Fruit fly (Drosophila melanogaster) whole organism, embryonic: ENCODE data around the gene CG4880.

ENCODE experiments used
- Awh ChIP-seq: fragments of 200-800 bp; sonication (Bioruptor generic); IDR thresholded peaks from 2 replicates; pipeline ENCODE4, ENCODE4 v1.3.6; 2022; ENCODE audit warnings: missing biosample characterization, missing genetic modification characterization
- Bteb2 ChIP-seq: fragments of 200-800 bp; sonication (Bioruptor generic); optimal IDR thresholded peaks from 2 replicates; lab custom pipeline; 2016; ENCODE audit warnings: missing biosample characterization, missing genetic modification characterization
- CG10147 ChIP-seq: fragments of 200-800 bp; sonication (Bioruptor generic); optimal IDR thresholded peaks from 2 replicates; lab custom pipeline; 2019; ENCODE audit warnings: missing biosample characterization, mild to moderate bottlenecking, missing genetic modification characterization, moderate library complexity
- CG10462 ChIP-seq: fragments of 200-800 bp; sonication (Bioruptor generic); optimal IDR thresholded peaks from 2 replicates; lab custom pipeline; 2016; ENCODE audit warnings: missing biosample characterization, missing genetic modification characterization
- CG11247 ChIP-seq: fragments of 200-800 bp; sonication (Bioruptor generic); IDR thresholded peaks from 2 replicates; pipeline ENCODE4 v1.3.6; 2022; ENCODE audit warnings: missing biosample characterization, missing genetic modification characterization
- CG13894 ChIP-seq: fragments of 200-800 bp; sonication (Bioruptor generic); optimal IDR thresholded peaks from 3 replicates; lab custom pipeline; 2018; ENCODE audit warnings: missing biosample characterization, mild to moderate bottlenecking, missing genetic modification characterization, moderate library complexity
- CG15011 ChIP-seq: fragments of 200-800 bp; sonication (Bioruptor generic); optimal IDR thresholded peaks from 3 replicates; lab custom pipeline; 2018; ENCODE audit warnings: missing biosample characterization, mild to moderate bottlenecking, missing genetic modification characterization
- CG15514 ChIP-seq: fragments of 200-800 bp; sonication (Bioruptor generic); optimal IDR thresholded peaks from 3 replicates; lab custom pipeline; 2017; ENCODE audit warnings: missing biosample characterization, missing genetic modification characterization, mild to moderate bottlenecking, moderate library complexity, missing genetic modification reagents
- CG2678 ChIP-seq: fragments of 200-800 bp; sonication (Bioruptor generic); optimal IDR thresholded peaks from 3 replicates; lab custom pipeline; 2019; ENCODE audit warnings: missing biosample characterization, mild to moderate bottlenecking, missing genetic modification characterization, moderate library complexity
- CG31224 ChIP-seq: fragments of 200-800 bp; sonication (Bioruptor generic); IDR thresholded peaks from 2 replicates; pipeline ENCODE4 v1.3.6; 2022; ENCODE audit warnings: missing biosample characterization, missing genetic modification characterization
- CG3407 ChIP-seq: fragments of 200-800 bp; sonication (Bioruptor generic); optimal IDR thresholded peaks from 2 replicates; lab custom pipeline; 2018; ENCODE audit warnings: missing biosample characterization, mild to moderate bottlenecking, missing genetic modification characterization
- CG4617 ChIP-seq: fragments of 200-800 bp; sonication (Bioruptor generic); optimal IDR thresholded peaks from 3 replicates; lab custom pipeline; 2016; ENCODE audit warnings: missing biosample characterization, missing genetic modification characterization, borderline replicate concordance
- CG4707 ChIP-seq: fragments of 200-800 bp; sonication (Bioruptor generic); optimal IDR thresholded peaks from 2 replicates; lab custom pipeline; 2018; ENCODE audit warnings: missing biosample characterization, mild to moderate bottlenecking, missing genetic modification characterization, moderate library complexity
- CG5953 ChIP-seq: fragments of 200-800 bp; sonication (Bioruptor generic); IDR thresholded peaks from 2 replicates; pipeline ENCODE4 v1.3.6; 2022; ENCODE audit warnings: missing biosample characterization, missing genetic modification characterization
- CG6254 ChIP-seq: fragments of 200-800 bp; sonication (Bioruptor generic); optimal IDR thresholded peaks from 3 replicates; lab custom pipeline; 2017; ENCODE audit warnings: mild to moderate bottlenecking, missing biosample characterization, missing genetic modification reagents, missing genetic modification characterization
- CG6689 ChIP-seq: fragments of 200-800 bp; sonication (Bioruptor generic); IDR thresholded peaks from 2 replicates; pipeline ENCODE4 v1.3.6; 2022; ENCODE audit warnings: missing biosample characterization, missing genetic modification characterization
- CHES-1-like ChIP-seq: fragments of 200-800 bp; sonication (Bioruptor generic); optimal IDR thresholded peaks from 2 replicates; lab custom pipeline; 2016; ENCODE audit warnings: missing biosample characterization, missing genetic modification characterization
- CTCF ChIP-seq: fragments of 200-800 bp; sonication (Bioruptor generic); optimal IDR thresholded peaks from 2 replicates; lab custom pipeline; 2017; ENCODE audit warnings: missing biosample characterization, mild to moderate bottlenecking, missing genetic modification characterization, moderate library complexity
- D ChIP-seq, 2 experiments: fragments of 200-800 bp in 1 of 2; fragments of >200 bp in 1 of 2; sonication (Bioruptor generic) in 1 of 2; optimal IDR thresholded peaks; 2 replicates in 1 of 2; 3 replicates in 1 of 2; lab custom pipeline; 2017; ENCODE audit warnings: mild to moderate bottlenecking in 1 of 2, missing biosample characterization in 1 of 2, missing genetic modification characterization in 1 of 2, missing genetic modification reagents in 1 of 2
- Elba2 ChIP-seq: fragments of 200-800 bp; sonication (Bioruptor generic); optimal IDR thresholded peaks from 3 replicates; lab custom pipeline; 2016; ENCODE audit warnings: missing biosample characterization, missing genetic modification characterization
- HmgZ ChIP-seq: fragments of 200-800 bp; sonication (Bioruptor generic); optimal IDR thresholded peaks from 2 replicates; lab custom pipeline; 2018; ENCODE audit warnings: missing biosample characterization, mild to moderate bottlenecking, missing genetic modification characterization
- NFAT ChIP-seq: fragments of 200-800 bp; sonication (Bioruptor generic); IDR thresholded peaks from 2 replicates; pipeline ENCODE4 v1.3.6; 2022; ENCODE audit warnings: missing biosample characterization, missing genetic modification characterization
- Oli ChIP-seq: fragments of 200-800 bp; sonication (Bioruptor generic); optimal IDR thresholded peaks from 2 replicates; lab custom pipeline; 2018; ENCODE audit warnings: missing biosample characterization, mild to moderate bottlenecking, missing genetic modification characterization, moderate library complexity
- Pdp1 ChIP-seq, 2 experiments: fragments of 200-800 bp; sonication (Bioruptor generic); optimal IDR thresholded peaks; 3 replicates each; lab custom pipeline; 2016; ENCODE audit warnings: missing biosample characterization in 2 of 2, missing genetic modification characterization in 2 of 2, mild to moderate bottlenecking in 1 of 2, moderate library complexity in 1 of 2
- Rfx ChIP-seq: fragments of 200-800 bp; sonication (Bioruptor generic); IDR thresholded peaks from 2 replicates; pipeline ENCODE4 v1.3.6; 2022; ENCODE audit warnings: missing biosample characterization, missing genetic modification characterization
- Rx ChIP-seq: fragments of 200-800 bp; sonication (Bioruptor generic); IDR thresholded peaks from 2 replicates; pipeline ENCODE4 v1.3.6; 2022; ENCODE audit warnings: missing biosample characterization, missing genetic modification characterization
- bowl ChIP-seq: fragments of 200-800 bp; sonication (Bioruptor generic); IDR thresholded peaks from 2 replicates; pipeline ENCODE4 v1.3.6; 2022; ENCODE audit warnings: missing biosample characterization, missing genetic modification characterization
- btn ChIP-seq: fragments of 200-800 bp; sonication (Bioruptor generic); optimal IDR thresholded peaks from 2 replicates; lab custom pipeline; 2016; ENCODE audit warnings: missing biosample characterization, missing genetic modification characterization
- caup ChIP-seq: fragments of 200-800 bp; sonication (Bioruptor generic); optimal IDR thresholded peaks from 3 replicates; lab custom pipeline; 2017; ENCODE audit warnings: missing biosample characterization, mild to moderate bottlenecking, missing genetic modification characterization, moderate library complexity; ENCODE audit not compliant: severe bottlenecking
- chif ChIP-seq, 2 experiments: fragments of 200-800 bp; sonication (Bioruptor generic); optimal IDR thresholded peaks; 3 replicates each; lab custom pipeline; 2016; ENCODE audit warnings: missing biosample characterization in 2 of 2, missing genetic modification characterization in 2 of 2
- chn ChIP-seq: fragments of 200-800 bp; sonication (Bioruptor generic); optimal IDR thresholded peaks from 2 replicates; lab custom pipeline; 2016; ENCODE audit warnings: missing biosample characterization, missing genetic modification characterization
- ci ChIP-seq: fragments of 200-800 bp; sonication (Bioruptor generic); IDR thresholded peaks from 3 replicates; pipeline ENCODE4 v1.3.6; 2022; ENCODE audit warnings: missing biosample characterization, missing genetic modification characterization
- en ChIP-seq: fragments of 200-800 bp; sonication (Bioruptor generic); optimal IDR thresholded peaks from 2 replicates; lab custom pipeline; 2016; ENCODE audit warnings: missing biosample characterization, missing genetic modification characterization
- gsb ChIP-seq: fragments of 200-800 bp; sonication (Bioruptor generic); IDR thresholded peaks from 2 replicates; pipeline ENCODE4 v1.3.6; 2022; ENCODE audit warnings: missing biosample characterization, missing genetic modification characterization
- gt ChIP-seq: fragments of 200-800 bp; sonication (Bioruptor generic); IDR thresholded peaks from 2 replicates; pipeline ENCODE4 v1.3.6; 2022; ENCODE audit warnings: missing biosample characterization, missing genetic modification characterization
- insv ChIP-seq, 2 experiments: fragments of 200-800 bp; sonication (Bioruptor generic); optimal IDR thresholded peaks; 3 replicates each; lab custom pipeline; 2016 to 2018; ENCODE audit warnings: missing biosample characterization in 2 of 2, missing genetic modification characterization in 2 of 2
- luna ChIP-seq: fragments of 200-800 bp; sonication (Bioruptor generic); optimal IDR thresholded peaks from 2 replicates; lab custom pipeline; 2016; ENCODE audit warnings: missing biosample characterization, missing genetic modification characterization
- nerfin-2 ChIP-seq: fragments of 200-800 bp; sonication (Bioruptor generic); IDR thresholded peaks from 2 replicates; pipeline ENCODE4 v1.3.6; 2022; ENCODE audit warnings: missing biosample characterization, missing genetic modification characterization; ENCODE audit not compliant: partially characterized antibody
- nom ChIP-seq: fragments of 200-800 bp; sonication (Bioruptor generic); optimal IDR thresholded peaks from 2 replicates; lab custom pipeline; 2017; ENCODE audit warnings: missing biosample characterization, missing genetic modification characterization, mild to moderate bottlenecking, moderate library complexity, missing genetic modification reagents
- otp ChIP-seq: fragments of 200-800 bp; sonication (Bioruptor generic); IDR thresholded peaks from 3 replicates; pipeline ENCODE4, ENCODE4 v1.3.6; 2022; ENCODE audit warnings: missing biosample characterization, missing genetic modification characterization
- pb ChIP-seq: fragments of 200-800 bp; sonication (Bioruptor generic); optimal IDR thresholded peaks from 3 replicates; lab custom pipeline; 2016; ENCODE audit warnings: missing biosample characterization, missing genetic modification characterization
- pho ChIP-seq: fragments of 200-800 bp; sonication (Bioruptor generic); optimal IDR thresholded peaks from 2 replicates; lab custom pipeline; 2016; ENCODE audit warnings: missing biosample characterization, missing genetic modification characterization
- pnt ChIP-seq: fragments of 200-800 bp; sonication (Bioruptor generic); optimal IDR thresholded peaks from 3 replicates; lab custom pipeline; 2016; ENCODE audit warnings: missing biosample characterization, missing genetic modification characterization
- repo ChIP-seq: fragments of 200-800 bp; sonication (Bioruptor generic); optimal IDR thresholded peaks from 2 replicates; lab custom pipeline; 2016; ENCODE audit warnings: missing biosample characterization, missing genetic modification characterization
- sug ChIP-seq: fragments of 200-800 bp; optimal IDR thresholded peaks from 2 replicates; lab custom pipeline; 2019; ENCODE audit warnings: missing biosample characterization, mild to moderate bottlenecking, missing genetic modification characterization, moderate library complexity
- tap ChIP-seq: fragments of 200-800 bp; optimal IDR thresholded peaks from 3 replicates; lab custom pipeline; 2019; ENCODE audit warnings: missing biosample characterization, mild to moderate bottlenecking, missing genetic modification characterization, moderate library complexity
- trem ChIP-seq: fragments of 200-800 bp; optimal IDR thresholded peaks from 3 replicates; lab custom pipeline; 2019; ENCODE audit warnings: missing biosample characterization, mild to moderate bottlenecking, missing genetic modification characterization, moderate library complexity
- zen ChIP-seq: fragments of 200-800 bp; sonication (Bioruptor generic); optimal IDR thresholded peaks from 3 replicates; lab custom pipeline; 2018; ENCODE audit warnings: missing biosample characterization, mild to moderate bottlenecking, missing genetic modification characterization, moderate library complexity
- zen2 ChIP-seq: fragments of 200-800 bp; sonication (Bioruptor generic); IDR thresholded peaks from 3 replicates; pipeline ENCODE4 v1.3.6; 2022; ENCODE audit warnings: missing biosample characterization, missing genetic modification characterization; ENCODE audit not compliant: partially characterized antibody

Gene CG4880

DNA sequence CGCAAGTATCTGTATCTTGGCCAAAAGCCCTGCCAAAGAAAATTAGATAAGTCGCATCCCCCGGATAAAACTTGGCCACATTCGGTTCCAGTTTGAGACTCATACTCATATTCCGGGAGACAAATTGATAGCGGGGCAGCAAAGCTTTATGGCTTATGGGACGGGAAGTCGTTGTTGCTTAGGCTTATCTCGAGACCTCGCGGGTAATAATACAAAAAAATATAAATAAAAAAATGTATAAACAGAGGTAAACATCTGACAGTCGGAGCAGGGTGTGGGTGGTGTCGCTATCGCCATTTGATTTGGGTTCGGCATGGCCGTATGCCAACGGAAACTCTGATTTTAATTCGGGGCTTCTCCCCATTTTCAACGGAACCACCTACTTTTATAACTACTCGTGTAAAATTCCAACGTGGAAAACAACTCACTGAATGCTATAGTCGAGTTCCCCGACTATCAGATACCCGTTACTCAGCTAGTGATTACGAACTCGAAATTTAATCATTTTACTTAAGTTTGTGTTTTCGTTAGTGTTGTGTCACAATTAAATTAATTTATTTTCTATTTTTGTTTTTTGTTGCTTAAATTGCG is 48.9 kb upstream of the CG4880 start (continued):
- TF ChIP-seq gsb (GFP tag; lab: Robert Waterston, UW) (no peak), CG10462 (no peak), CG2678 (tag; lab: Kevin White, UChicago) (peak; percentile 10), sug (peak; percentile 42), Pdp1 (GFP tag; optimal IDR thresholded peaks at IDR 0.05; lab: Kevin White, UChicago) (no peak), CG15514 (GFP tag; lab: Kevin White, UChicago) (peak; percentile 1), chif (GFP tag; optimal IDR thresholded peaks at IDR 0.05; lab: Kevin White, UChicago) (no peak)

DNA sequence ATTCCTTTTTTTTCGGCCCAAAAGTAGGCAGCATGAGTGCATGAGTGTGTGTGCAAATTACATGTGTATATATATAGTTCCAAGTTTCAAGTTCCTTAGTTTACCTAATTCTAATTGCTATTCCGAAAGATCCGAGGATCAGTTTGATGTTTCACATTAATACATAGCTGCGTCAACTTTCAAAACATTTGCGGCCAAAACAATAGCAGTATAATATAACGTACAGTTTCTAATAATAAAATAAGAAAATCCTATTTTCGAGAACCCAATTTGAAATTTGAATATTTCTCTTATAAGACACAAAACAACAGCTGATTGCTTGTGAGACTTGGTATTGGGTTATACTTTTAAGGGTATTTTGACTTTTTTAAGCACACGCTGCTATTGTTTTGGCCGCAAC is 47.6 kb upstream of the CG4880 start:
- TF ChIP-seq ci: no peak
- TF ChIP-seq CG6689: no peak
- no peak for TF ChIP-seq pho
- no peak for TF ChIP-seq bowl (GFP tag; lab: Robert Waterston, UW)
- TF ChIP-seq zen2: no peak
- no peak for TF ChIP-seq Rfx (GFP tag; lab: Robert Waterston, UW)
- no peak for TF ChIP-seq Bteb2 (GFP tag; lab: Kevin White, UChicago)
- TF ChIP-seq CG10147 (GFP tag; lab: Kevin White, UChicago): no peak
- TF ChIP-seq Rx (GFP tag; lab: Robert Waterston, UW): no peak
- TF ChIP-seq gt (GFP tag; lab: Robert Waterston, UW): no peak
- TF ChIP-seq luna (GFP tag; lab: Kevin White, UChicago): no peak
- TF ChIP-seq Awh (GFP tag; lab: Robert Waterston, UW): no peak
- no peak for TF ChIP-seq CG13894 (tag; lab: Kevin White, UChicago)
- TF ChIP-seq otp: no peak
- peak; percentile 27 for TF ChIP-seq nom (GFP tag; lab: Kevin White, UChicago)
- no peak for TF ChIP-seq tap
- no peak for TF ChIP-seq D (optimal IDR thresholded peaks at IDR 0.05; lab: Kevin White, UChicago)
- TF ChIP-seq D (GFP tag; optimal IDR thresholded peaks at IDR 0.05; lab: Kevin White, UChicago): no peak
- TF ChIP-seq CTCF (GFP tag; lab: Kevin White, UChicago): peak; percentile 41
- no peak for TF ChIP-seq btn
- TF ChIP-seq insv (GFP tag; optimal IDR thresholded peaks at IDR 0.05; lab: Kevin White, UChicago): peak in 1 of 2 experiments; percentile 69
- TF ChIP-seq Oli (tag; lab: Kevin White, UChicago): peak; percentile 1
- no peak for TF ChIP-seq CG4707 (GFP tag; lab: Kevin White, UChicago)
- TF ChIP-seq pnt: no peak
- TF ChIP-seq HmgZ: no peak
- no peak for TF ChIP-seq nerfin-2
- TF ChIP-seq repo (GFP tag; lab: Kevin White, UChicago): no peak
- no peak for TF ChIP-seq CG6254
- no peak for TF ChIP-seq CHES-1-like (GFP tag; lab: Kevin White, UChicago)
- TF ChIP-seq CG31224 (GFP tag; lab: Robert Waterston, UW): no peak
- TF ChIP-seq CG11247 (GFP tag; lab: Robert Waterston, UW): no peak
- no peak for TF ChIP-seq CG4617 (GFP tag; lab: Kevin White, UChicago)
- no peak for TF ChIP-seq CG5953 (GFP tag; lab: Robert Waterston, UW)
- peak; percentile 57 for TF ChIP-seq Elba2 (GFP tag; lab: Kevin White, UChicago)
- no peak for TF ChIP-seq chn (GFP tag; lab: Kevin White, UChicago)
- no peak for TF ChIP-seq NFAT (GFP tag; lab: Robert Waterston, UW)
- TF ChIP-seq chif (GFP tag; optimal IDR thresholded peaks at IDR 0.05; lab: Kevin White, UChicago): no peak
- no peak for TF ChIP-seq en
- no peak for TF ChIP-seq pb
- no peak for TF ChIP-seq CG3407 (GFP tag; lab: Kevin White, UChicago)
- TF ChIP-seq zen (tag; lab: Kevin White, UChicago): peak; percentile 28
- no peak for TF ChIP-seq CG15011 (GFP tag; lab: Kevin White, UChicago)
- no peak for TF ChIP-seq trem (tag; lab: Kevin White, UChicago)
- TF ChIP-seq caup (GFP tag; lab: Kevin White, UChicago): no peak
